Fruit fly (Drosophila melanogaster) S2 (cell line): ENCODE data around the gene CG9775.
A peak's percentile ranks its signal among the peaks of the same experiment; 100 is the strongest.

Experiments used
- CG8478 ChIP-seq: fragments of >200 bp; optimal IDR thresholded peaks from 2 replicates; lab custom pipeline; 2018
- CTCF ChIP-seq, 2 experiments: fragments of >200 bp; optimal IDR thresholded peaks; 2 replicates each; lab custom pipeline; 2018

DNA sequence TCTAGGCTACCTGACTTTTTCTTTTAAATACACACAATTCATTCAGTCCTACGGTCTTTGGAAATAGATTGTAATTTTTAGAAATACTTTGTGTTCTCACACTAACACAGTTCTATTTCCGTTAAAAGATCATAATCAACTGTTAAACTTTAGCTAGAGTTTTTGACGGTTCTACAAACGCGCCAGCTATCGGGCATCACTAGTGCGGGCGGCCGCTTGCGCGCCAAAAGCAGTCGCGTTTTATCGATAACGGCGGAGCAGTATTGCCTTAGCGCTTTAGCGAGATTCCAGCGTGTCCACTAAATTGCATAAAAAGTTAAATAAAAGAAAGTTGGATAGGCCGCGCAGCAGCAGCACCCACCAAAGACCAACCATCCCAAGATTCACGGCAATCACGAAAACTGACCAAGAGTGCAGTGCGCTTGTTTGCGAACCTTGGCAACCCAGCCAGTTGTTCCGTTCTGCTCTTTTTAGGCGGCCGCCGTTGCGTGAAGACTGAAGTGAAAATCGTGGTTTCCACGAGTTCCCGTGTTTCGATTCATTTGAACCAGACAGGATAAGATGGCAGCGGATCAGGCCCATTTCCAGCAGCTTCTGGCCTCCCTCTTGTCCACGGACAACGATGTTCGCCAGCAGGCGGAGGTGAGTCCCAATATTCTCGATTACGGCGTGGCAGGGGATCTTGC lies 7.6 kb upstream of the CG9775 start, which contains the start of gene Karybeta3:
- peak in 1 of 2 experiments; percentile 55 for TF ChIP-seq CTCF (optimal IDR thresholded peaks at IDR 0.05; lab: Kevin White, UChicago)
- TF ChIP-seq CG8478 (lab: Kevin White, UChicago): no peak
